Fruit fly (Drosophila melanogaster): ENCODE measurements around the gene Apc.

Gene Apc

dm6 chr3R:28848693-28849470 lies 4.3 kb upstream of the Apc start (continued):
- TF ChIP-seq Eip74EF (GFP tag; optimal IDR thresholded peaks at IDR 0.05) (no peak), gsb-n (tag; optimal IDR thresholded peaks at IDR 0.05) (no peak), phol (tag; optimal IDR thresholded peaks at IDR 0.05) (no peak), exex (tag; optimal IDR thresholded peaks at IDR 0.05) (peak; percentile 36), usp (GFP tag; optimal IDR thresholded peaks at IDR 0.05) (no peak), NC2β (GFP tag; optimal IDR thresholded peaks at IDR 0.05) (no peak), CG12744 (GFP tag; optimal IDR thresholded peaks at IDR 0.05) (no peak), Med (GFP tag) (peak; percentile 43), nmo (GFP tag; optimal IDR thresholded peaks at IDR 0.05) (no peak), CG1792 (GFP tag; optimal IDR thresholded peaks at IDR 0.05) (no peak), tll (GFP tag; optimal IDR thresholded peaks at IDR 0.05) (no peak), sim (GFP tag; IDR thresholded peaks at IDR 0.05) (no peak), CG5953 (GFP tag; IDR thresholded peaks at IDR 0.05) (no peak), crol (GFP tag; IDR thresholded peaks at IDR 0.05) (no peak), Hr39 (optimal IDR thresholded peaks at IDR 0.05) (no peak), Hr78 (GFP tag; optimal IDR thresholded peaks at IDR 0.05) (peak in 1 of 2 experiments; percentile 25)

- TF ChIP-seq bsh (GFP tag; optimal IDR thresholded peaks at IDR 0.05) (peak in 1 of 2 experiments; percentile 2), ci (GFP tag; IDR thresholded peaks at IDR 0.05) (0 out of 3 replicates have a peak, but pooled peaks have one; percentile 7), gem (tag; optimal IDR thresholded peaks at IDR 0.05) (peak; percentile 56), CG11504 (tag; optimal IDR thresholded peaks at IDR 0.05) (peak; percentile 55), row (GFP tag; IDR thresholded peaks at IDR 0.05) (peak; percentile 47; the same call in 2 of the 3 replicates), D19A (tag; optimal IDR thresholded peaks at IDR 0.05) (peak; percentile 37), tup (GFP tag; optimal IDR thresholded peaks at IDR 0.05) (no peak), Blimp-1 (GFP tag; optimal IDR thresholded peaks at IDR 0.05) (peak; percentile 34), Sry-δ (GFP tag; optimal IDR thresholded peaks at IDR 0.05) (no peak), Sox100B (GFP tag; optimal IDR thresholded peaks at IDR 0.05) (peak; percentile 28), croc (GFP tag; conservative IDR thresholded peaks at IDR 0.05) (no peak), MTF-1 (GFP tag; optimal IDR thresholded peaks at IDR 0.05; ENCODE audit: borderline replicate concordance) (no peak), Vsx1 (GFP tag; optimal IDR thresholded peaks at IDR 0.05) (no peak), vvl (GFP tag; IDR thresholded peaks at IDR 0.05) (no peak), usp (GFP tag; optimal IDR thresholded peaks at IDR 0.05) (no peak), oc (tag; optimal IDR thresholded peaks at IDR 0.05) (no peak), Chrac-16 (GFP tag; optimal IDR thresholded peaks at IDR 0.05) (no peak), Abd-B (GFP tag; optimal IDR thresholded peaks at IDR 0.05) (no peak), CG2712 (tag; optimal IDR thresholded peaks at IDR 0.05) (peak; percentile 24), CG4617 (GFP tag; optimal IDR thresholded peaks at IDR 0.05; ENCODE audit: borderline replicate concordance) (no peak), Dfd (GFP tag; optimal IDR thresholded peaks at IDR 0.05) (no peak), CoRest (tag; optimal IDR thresholded peaks at IDR 0.05) (peak; percentile 42), Max (GFP tag; optimal IDR thresholded peaks at IDR 0.05) (no peak), Xbp1 (GFP tag; optimal IDR thresholded peaks at IDR 0.05) (no peak), D (optimal IDR thresholded peaks at IDR 0.05) (no peak), D (GFP tag; optimal IDR thresholded peaks at IDR 0.05) (peak; percentile 13), CG9215 (GFP tag; IDR thresholded peaks at IDR 0.05) (no peak), pfk (GFP tag; optimal IDR thresholded peaks at IDR 0.05) (no peak), CG32532 (GFP tag; IDR thresholded peaks at IDR 0.05) (no peak), lola (GFP tag; optimal IDR thresholded peaks at IDR 0.05) (peak in 1 of 3 experiments; percentile 45), corto (GFP tag; optimal IDR thresholded peaks at IDR 0.05) (no peak)
Measured at dm6 chr3R:28847547-28848316, 3.2 kb upstream of the Apc start.
